Worm (Caenorhabditis elegans) whole organism, L4 larva: ENCODE measurements around the gene pmt-1.

Source experiments
- F49E8.2 ChIP-seq: sonication (generic microtip); optimal IDR thresholded peaks from 2 replicates; lab custom pipeline; 2016; ENCODE audit warnings: missing compliant biosample characterization, mild to moderate bottlenecking, missing genetic modification characterization, borderline replicate concordance
- ama-1 ChIP-seq: fragments of 150-350 bp; optimal IDR thresholded peaks from 2 replicates; lab custom pipeline; 2014; ENCODE audit warnings: inconsistent platforms, mixed read lengths
- ctbp-1 ChIP-seq: fragments of 200-800 bp; sonication (Bioruptor generic); IDR thresholded peaks from 2 replicates; pipeline ENCODE4 v1.3.6; 2022; ENCODE audit warnings: missing genetic modification reagents, missing genetic modification characterization, missing compliant biosample characterization
- daf-12 ChIP-seq: fragments of 150-350 bp; optimal IDR thresholded peaks from 2 replicates; lab custom pipeline; 2014; ENCODE audit warnings: missing biosample characterization, missing genetic modification reagents, missing genetic modification characterization
- egl-27 ChIP-seq: sonication (generic microtip); optimal IDR thresholded peaks from 3 replicates; lab custom pipeline; 2017; ENCODE audit warnings: missing biosample characterization, missing genetic modification reagents, missing genetic modification characterization
- fos-1 ChIP-seq: fragments of 150-350 bp; optimal IDR thresholded peaks from 2 replicates; lab custom pipeline; 2014; ENCODE audit warnings: missing biosample characterization, missing genetic modification characterization
- gei-8 ChIP-seq: fragments of 200-800 bp; sonication (Bioruptor generic); optimal IDR thresholded peaks from 2 replicates; lab custom pipeline; 2018; ENCODE audit warnings: mild to moderate bottlenecking, missing genetic modification characterization, missing compliant biosample characterization
- jun-1 ChIP-seq: fragments of 150-350 bp; optimal IDR thresholded peaks from 2 replicates; lab custom pipeline; 2014; ENCODE audit warnings: missing biosample characterization, missing genetic modification reagents, missing genetic modification characterization
- madf-9 ChIP-seq: fragments of 200-800 bp; sonication (Bioruptor generic); conservative IDR thresholded peaks from 2 replicates; pipeline ENCODE4 v1.3.6; 2022; ENCODE audit warnings: missing genetic modification reagents, missing genetic modification characterization, missing compliant biosample characterization
- mdl-1 ChIP-seq, 2 experiments: fragments of 150-350 bp in 1 of 2; sonication (generic microtip) in 1 of 2; optimal IDR thresholded peaks; 2 replicates each; lab custom pipeline; 2014 to 2017; ENCODE audit warnings: missing biosample characterization in 2 of 2, missing genetic modification characterization in 2 of 2
- snpc-1.2 ChIP-seq: fragments of 200-800 bp; sonication (Bioruptor generic); IDR thresholded peaks from 2 replicates; pipeline ENCODE4 v1.3.6; 2022; ENCODE audit warnings: missing genetic modification reagents, missing genetic modification characterization, missing compliant biosample characterization

DNA sequence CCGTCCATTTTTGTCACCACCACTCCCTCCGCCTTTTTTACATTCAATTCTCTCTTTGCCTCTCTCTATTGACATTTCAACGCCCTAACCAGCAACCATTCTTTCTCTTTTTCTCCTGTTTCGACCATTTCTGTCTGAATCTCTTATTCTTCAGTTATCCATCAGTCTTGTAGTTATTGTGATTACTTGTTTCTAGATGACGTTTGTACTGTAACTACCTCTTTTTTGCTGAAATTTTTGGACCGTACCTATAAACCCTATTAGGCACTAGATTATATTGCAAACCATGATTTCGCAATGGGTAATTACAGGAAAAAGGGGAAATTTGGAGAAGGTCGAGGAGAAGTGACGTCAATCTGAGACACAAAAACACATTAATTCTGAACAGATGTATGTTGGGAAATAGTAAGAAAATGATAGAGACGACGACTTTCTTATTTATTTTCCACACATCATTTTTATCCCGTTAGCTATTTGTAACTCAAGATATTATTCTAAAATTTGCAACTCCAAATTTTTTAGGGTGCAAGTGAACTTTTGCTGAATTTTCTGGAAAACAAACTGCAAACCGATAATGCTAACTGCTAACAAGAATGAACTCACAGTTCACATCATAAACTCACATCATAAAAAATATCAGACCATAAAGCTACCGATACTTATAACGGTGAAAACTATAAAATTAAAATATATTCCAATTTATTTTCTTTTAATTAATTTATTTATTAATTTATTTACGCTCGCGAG lies 38.1 kb upstream of the pmt-1 start:
- TF ChIP-seq jun-1 = no peak
- no peak for TF ChIP-seq ctbp-1
- TF ChIP-seq mdl-1 (tag; optimal IDR thresholded peaks at IDR 0.05; lab: Kevin White, UChicago) = no peak
- no peak for TF ChIP-seq F49E8.2
- TF ChIP-seq egl-27 (tag; lab: Kevin White, UChicago) = no peak
- TF ChIP-seq madf-9 (GFP tag; lab: Robert Waterston, UW) = no peak
- TF ChIP-seq gei-8 (GFP tag; lab: Kevin White, UChicago) = no peak
- no peak for TF ChIP-seq ama-1 (lab: Kevin White, UChicago)
- TF ChIP-seq snpc-1.2 (GFP tag; lab: Robert Waterston, UW) = no peak
- TF ChIP-seq fos-1 (tag; lab: Kevin White, UChicago) = no peak
- no peak for TF ChIP-seq daf-12
